Worm (Caenorhabditis elegans) whole organism, late embryonic: ENCODE results near the gene F34H10.4.
A peak's percentile ranks its signal among the peaks of the same experiment; 100 is the strongest.

Source experiments
- K02D7.2 ChIP-seq: sonication (generic microtip); optimal IDR thresholded peaks from 2 replicates; lab custom pipeline; 2017; ENCODE audit warnings: mild to moderate bottlenecking, missing genetic modification characterization, missing compliant biosample characterization
- ama-1 ChIP-seq: fragments of 150-350 bp; optimal IDR thresholded peaks from 2 replicates; lab custom pipeline; 2014
- ceh-30 ChIP-seq: fragments of 150-350 bp; optimal IDR thresholded peaks from 2 replicates; lab custom pipeline; 2014; ENCODE audit warnings: missing biosample characterization, missing genetic modification characterization
- ceh-34 ChIP-seq: sonication (generic microtip); optimal IDR thresholded peaks from 2 replicates; lab custom pipeline; 2016; ENCODE audit warnings: mild to moderate bottlenecking, missing genetic modification characterization, missing compliant biosample characterization
- elt-2 ChIP-seq: sonication (generic microtip); optimal IDR thresholded peaks from 2 replicates; lab custom pipeline; 2016; ENCODE audit warnings: missing genetic modification reagents, missing genetic modification characterization, missing compliant biosample characterization
- ets-4 ChIP-seq: sonication (generic microtip); optimal IDR thresholded peaks from 2 replicates; lab custom pipeline; 2016; ENCODE audit warnings: missing genetic modification characterization, missing compliant biosample characterization
- hlh-8 ChIP-seq: sonication (generic microtip); optimal IDR thresholded peaks from 2 replicates; lab custom pipeline; 2016; ENCODE audit warnings: missing genotype, missing genetic modification characterization, missing compliant biosample characterization
- lin-11 ChIP-seq: fragments of 200-800 bp; sonication (Bioruptor generic); optimal IDR thresholded peaks from 2 replicates; lab custom pipeline; 2018; ENCODE audit warnings: mild to moderate bottlenecking, missing genetic modification characterization, missing compliant biosample characterization
- nfya-1 ChIP-seq: sonication (generic microtip); optimal IDR thresholded peaks from 2 replicates; lab custom pipeline; 2017; ENCODE audit warnings: missing genetic modification characterization, mild to moderate bottlenecking, missing compliant biosample characterization, antibody characterized with exemption, moderate library complexity
- nhr-11 ChIP-seq: fragments of 150-350 bp; optimal IDR thresholded peaks from 2 replicates; lab custom pipeline; 2014; ENCODE audit warnings: missing biosample characterization, missing genetic modification characterization
- pax-1 ChIP-seq: fragments of 150-350 bp; optimal IDR thresholded peaks from 2 replicates; lab custom pipeline; 2014; ENCODE audit warnings: missing biosample characterization, missing genetic modification characterization
- ttx-3 ChIP-seq: sonication (generic microtip); optimal IDR thresholded peaks from 2 replicates; lab custom pipeline; 2016; ENCODE audit warnings: missing genetic modification reagents, missing genetic modification characterization, missing compliant biosample characterization
- unc-3 ChIP-seq, 2 experiments: fragments of 200-800 bp in 1 of 2; sonication (Bioruptor generic) in 1 of 2; sonication (generic microtip) in 1 of 2; conservative IDR thresholded peaks in 1 of 2; optimal IDR thresholded peaks in 1 of 2; 2 replicates each; pipeline versions ENCODE4 v1.3.6 to Lab custom; 2016 to 2022; ENCODE audit warnings: missing compliant biosample characterization in 2 of 2, missing genetic modification characterization in 2 of 2, missing genetic modification reagents in 1 of 2

- TF ChIP-seq ama-1, result no peak
- TF ChIP-seq ttx-3 (tag; lab: Kevin White, UChicago), result no peak
- TF ChIP-seq pax-1, result no peak
- TF ChIP-seq ceh-30 (tag; lab: Kevin White, UChicago), result no peak
- peak; percentile 44 for TF ChIP-seq elt-2 (tag; lab: Kevin White, UChicago)
- no peak for TF ChIP-seq K02D7.2 (tag; lab: Kevin White, UChicago)
- no peak for TF ChIP-seq lin-11 (tag; lab: Kevin White, UChicago)
- TF ChIP-seq ets-4, result no peak
- TF ChIP-seq nhr-11 (tag; lab: Kevin White, UChicago), result no peak
- no peak for TF ChIP-seq ceh-34
- no peak for TF ChIP-seq hlh-8
- TF ChIP-seq nfya-1 (tag; lab: Kevin White, UChicago), result no peak
- TF ChIP-seq unc-3 (GFP tag; conservative IDR thresholded peaks at IDR 0.05; lab: Robert Waterston, UW), result no peak
- no peak for TF ChIP-seq unc-3 (tag; optimal IDR thresholded peaks at IDR 0.05; lab: Kevin White, UChicago)
These were observed 38.9 kb downstream of the F34H10.4 start for ce11 chrX:9687264-9687663.
